Worm (Caenorhabditis elegans) whole organism, young adult: ENCODE data around the gene rpt-1.

Source experiments
- B0336.3 ChIP-seq: fragments of 200-800 bp; sonication (Bioruptor generic); IDR thresholded peaks from 2 replicates; pipeline ENCODE4 v1.3.6; 2022; ENCODE audit warnings: missing genetic modification characterization, missing compliant biosample characterization
- C06A6.2 ChIP-seq: fragments of 200-800 bp; sonication (Bioruptor generic); conservative IDR thresholded peaks from 2 replicates; pipeline ENCODE4 v1.3.6; 2022; ENCODE audit warnings: missing genetic modification characterization, missing compliant biosample characterization
- C17E4.6 ChIP-seq: fragments of 200-800 bp; sonication (Bioruptor generic); IDR thresholded peaks from 2 replicates; pipeline ENCODE4 v1.3.6; 2022; ENCODE audit warnings: missing genetic modification reagents, missing genetic modification characterization, missing compliant biosample characterization
- F55B11.4 ChIP-seq: sonication (generic microtip); optimal IDR thresholded peaks from 2 replicates; lab custom pipeline; 2016; ENCODE audit warnings: missing compliant biosample characterization, missing genetic modification characterization, borderline replicate concordance; ENCODE audit not compliant: insufficient read depth
- K12H6.12 ChIP-seq: fragments of 200-800 bp; sonication (Bioruptor generic); optimal IDR thresholded peaks from 2 replicates; lab custom pipeline; 2018; ENCODE audit warnings: mild to moderate bottlenecking, missing genetic modification characterization, missing compliant biosample characterization
- T26A5.8 ChIP-seq: sonication (generic microtip); optimal IDR thresholded peaks from 2 replicates; lab custom pipeline; 2016; ENCODE audit warnings: missing genetic modification characterization, missing compliant biosample characterization
- Y53G8AR.9 ChIP-seq: fragments of 200-800 bp; sonication (Bioruptor generic); conservative IDR thresholded peaks from 2 replicates; pipeline ENCODE4 v1.3.6; 2022; ENCODE audit warnings: missing genetic modification reagents, missing genetic modification characterization, missing compliant biosample characterization
- atf-7 ChIP-seq: sonication (generic microtip); optimal IDR thresholded peaks from 2 replicates; lab custom pipeline; 2017; ENCODE audit warnings: mild to moderate bottlenecking, missing genetic modification characterization, missing compliant biosample characterization
- athp-1 ChIP-seq: sonication (generic microtip); optimal IDR thresholded peaks from 2 replicates; lab custom pipeline; 2017; ENCODE audit warnings: mild to moderate bottlenecking, missing genetic modification characterization, missing compliant biosample characterization
- attf-6 ChIP-seq: fragments of 200-800 bp; sonication (Bioruptor generic); IDR thresholded peaks from 2 replicates; pipeline ENCODE4 v1.3.6; 2022; ENCODE audit warnings: missing genetic modification reagents, missing genetic modification characterization, missing compliant biosample characterization
- ceh-100 ChIP-seq: fragments of 200-800 bp; sonication (Bioruptor generic); IDR thresholded peaks from 2 replicates; pipeline ENCODE4 v1.3.6; 2022; ENCODE audit warnings: missing genetic modification reagents, missing genetic modification characterization, missing compliant biosample characterization
- ceh-27 ChIP-seq: fragments of 200-800 bp; sonication (Bioruptor generic); optimal IDR thresholded peaks from 2 replicates; lab custom pipeline; 2018; ENCODE audit warnings: mild to moderate bottlenecking, missing genetic modification characterization, moderate library complexity, missing compliant biosample characterization
- ceh-40 ChIP-seq: fragments of 200-800 bp; sonication (Bioruptor generic); IDR thresholded peaks from 2 replicates; pipeline ENCODE4 v1.3.6; 2022; ENCODE audit warnings: missing genetic modification characterization, missing compliant biosample characterization
- ceh-58 ChIP-seq: fragments of 200-800 bp; sonication (Bioruptor generic); IDR thresholded peaks from 2 replicates; pipeline ENCODE4 v1.3.6; 2022; ENCODE audit warnings: missing genetic modification characterization, missing compliant biosample characterization
- dpl-1 ChIP-seq: fragments of 150-350 bp; optimal IDR thresholded peaks from 2 replicates; lab custom pipeline; 2014; ENCODE audit warnings: missing biosample characterization, missing genetic modification reagents, missing genetic modification characterization
- efl-1 ChIP-seq: fragments of 150-350 bp; optimal IDR thresholded peaks from 2 replicates; lab custom pipeline; 2014; ENCODE audit warnings: missing biosample characterization, missing genetic modification reagents, missing genetic modification characterization
- egl-44 ChIP-seq: fragments of 200-800 bp; sonication (Bioruptor generic); IDR thresholded peaks from 2 replicates; pipeline ENCODE4 v1.3.6; 2022; ENCODE audit warnings: missing genetic modification reagents, missing genetic modification characterization, missing compliant biosample characterization
- ekl-4 ChIP-seq: fragments of 200-800 bp; sonication (Bioruptor generic); IDR thresholded peaks from 2 replicates; pipeline ENCODE4 v1.3.6; 2022; ENCODE audit warnings: missing genetic modification reagents, missing genetic modification characterization, missing compliant biosample characterization
- ets-4 ChIP-seq: fragments of 200-800 bp; sonication (Bioruptor generic); optimal IDR thresholded peaks from 2 replicates; lab custom pipeline; 2018; ENCODE audit warnings: mild to moderate bottlenecking, missing genetic modification characterization, missing compliant biosample characterization
- fkh-3 ChIP-seq: sonication (generic microtip); optimal IDR thresholded peaks from 2 replicates; lab custom pipeline; 2016; ENCODE audit warnings: mild to moderate bottlenecking, missing genetic modification characterization, missing compliant biosample characterization
- him-1 ChIP-seq: sonication (generic microtip); optimal IDR thresholded peaks from 2 replicates; lab custom pipeline; 2016; ENCODE audit warnings: missing genotype, missing genetic modification reagents, missing genetic modification characterization, missing compliant biosample characterization
- hlh-26 ChIP-seq: fragments of 200-800 bp; sonication (Bioruptor generic); conservative IDR thresholded peaks from 2 replicates; pipeline ENCODE4 v1.3.6; 2022; ENCODE audit warnings: missing genetic modification reagents, missing genetic modification characterization, missing compliant biosample characterization
- hmg-1.2 ChIP-seq: fragments of 200-800 bp; sonication (Bioruptor generic); IDR thresholded peaks from 2 replicates; pipeline ENCODE4 v1.3.6; 2022; ENCODE audit warnings: missing genetic modification reagents, missing genetic modification characterization, missing compliant biosample characterization
- hsf-1 ChIP-seq: fragments of 200-800 bp; sonication (Bioruptor generic); IDR thresholded peaks from 2 replicates; pipeline ENCODE4 v1.3.6; 2022; ENCODE audit warnings: missing genetic modification reagents, missing genetic modification characterization, missing compliant biosample characterization
- lag-1 ChIP-seq: fragments of 200-800 bp; sonication (Bioruptor generic); IDR thresholded peaks from 2 replicates; pipeline ENCODE4 v1.3.6; 2022; ENCODE audit warnings: missing genetic modification reagents, missing genetic modification characterization, missing compliant biosample characterization
- let-607 ChIP-seq, 2 experiments: fragments of 200-800 bp in 1 of 2; sonication (Bioruptor generic) in 1 of 2; sonication (generic microtip) in 1 of 2; optimal IDR thresholded peaks; 2 replicates each; lab custom pipeline; 2016 to 2018; ENCODE audit warnings: mild to moderate bottlenecking in 2 of 2, missing compliant biosample characterization in 2 of 2, missing genetic modification characterization in 2 of 2, moderate library complexity in 2 of 2, missing genotype in 1 of 2
- lin-35 ChIP-seq, 3 experiments: fragments of 150-350 bp in 2 of 3; sonication (generic microtip) in 1 of 3; optimal IDR thresholded peaks; 2 replicates each; lab custom pipeline; 2014 to 2018; ENCODE audit warnings: missing biosample characterization in 3 of 3, missing genetic modification characterization in 3 of 3, missing genetic modification reagents in 3 of 3
- lir-1 ChIP-seq: fragments of 200-800 bp; sonication (Bioruptor generic); conservative IDR thresholded peaks from 2 replicates; pipeline ENCODE4 v1.3.6; 2022; ENCODE audit warnings: missing genetic modification reagents, missing genetic modification characterization, missing compliant biosample characterization
- madf-3 ChIP-seq: fragments of 200-800 bp; sonication (Bioruptor generic); IDR thresholded peaks from 2 replicates; pipeline ENCODE4 v1.3.6; 2022; ENCODE audit warnings: missing genetic modification reagents, missing genetic modification characterization, missing compliant biosample characterization
- madf-8 ChIP-seq: fragments of 200-800 bp; sonication (Bioruptor generic); conservative IDR thresholded peaks from 2 replicates; pipeline ENCODE4 v1.3.6; 2022; ENCODE audit warnings: missing genetic modification reagents, missing genetic modification characterization, missing compliant biosample characterization
- mcd-1 ChIP-seq: fragments of 200-800 bp; sonication (Bioruptor generic); IDR thresholded peaks from 2 replicates; pipeline ENCODE4 v1.3.6; 2022; ENCODE audit warnings: missing genetic modification reagents, missing genetic modification characterization, missing compliant biosample characterization
- mel-28 ChIP-seq: sonication (generic microtip); optimal IDR thresholded peaks from 2 replicates; lab custom pipeline; 2016; ENCODE audit warnings: borderline replicate concordance, mild to moderate bottlenecking, missing genetic modification characterization, missing compliant biosample characterization
- nfyb-1 ChIP-seq: fragments of 200-800 bp; sonication (Bioruptor generic); IDR thresholded peaks from 2 replicates; pipeline ENCODE4 v1.3.6; 2022; ENCODE audit warnings: missing genetic modification reagents, missing genetic modification characterization, missing compliant biosample characterization
- nhr-80 ChIP-seq: sonication (generic microtip); optimal IDR thresholded peaks from 2 replicates; lab custom pipeline; 2016; ENCODE audit warnings: missing genetic modification characterization, missing compliant biosample characterization
- nhr-90 ChIP-seq: sonication (generic microtip); optimal IDR thresholded peaks from 2 replicates; lab custom pipeline; 2016; ENCODE audit warnings: missing genotype, mild to moderate bottlenecking, missing genetic modification characterization, missing compliant biosample characterization
- pbrm-1 ChIP-seq: fragments of 200-800 bp; sonication (Bioruptor generic); IDR thresholded peaks from 2 replicates; pipeline ENCODE4 v1.3.6; 2022; ENCODE audit warnings: missing genetic modification reagents, missing genetic modification characterization, missing compliant biosample characterization
- rcor-1 ChIP-seq: fragments of 200-800 bp; sonication (Bioruptor generic); IDR thresholded peaks from 2 replicates; pipeline ENCODE4 v1.3.6; 2022; ENCODE audit warnings: missing genetic modification reagents, missing genetic modification characterization, missing compliant biosample characterization
- rpc-1 ChIP-seq, 2 experiments: fragments of 150-350 bp in 1 of 2; sonication (generic microtip) in 1 of 2; optimal IDR thresholded peaks; 2 replicates each; lab custom pipeline; 2014 to 2018; ENCODE audit warnings: missing biosample characterization in 1 of 2, missing genetic modification characterization in 1 of 2, missing genetic modification reagents in 1 of 2, missing genotype in 1 of 2
- sea-2 ChIP-seq: fragments of 200-800 bp; sonication (Bioruptor generic); IDR thresholded peaks from 2 replicates; pipeline ENCODE4 v1.3.6; 2022; ENCODE audit warnings: missing genetic modification characterization, missing compliant biosample characterization
- snpc-1.1 ChIP-seq: sonication (generic microtip); optimal IDR thresholded peaks from 2 replicates; lab custom pipeline; 2017; ENCODE audit warnings: missing genetic modification characterization, mild to moderate bottlenecking, missing compliant biosample characterization, antibody characterized with exemption, moderate library complexity, missing genotype, missing genetic modification reagents; ENCODE audit not compliant: insufficient read depth
- somi-1 ChIP-seq: fragments of 200-800 bp; sonication (Bioruptor generic); optimal IDR thresholded peaks from 2 replicates; lab custom pipeline; 2018; ENCODE audit warnings: mild to moderate bottlenecking, missing genetic modification characterization, missing compliant biosample characterization
- zfh-2 ChIP-seq: fragments of 200-800 bp; sonication (Bioruptor generic); conservative IDR thresholded peaks from 2 replicates; pipeline ENCODE4 v1.3.6; 2022; ENCODE audit warnings: missing genetic modification reagents, missing genetic modification characterization, missing compliant biosample characterization
- ztf-18 ChIP-seq: sonication (generic microtip); optimal IDR thresholded peaks from 2 replicates; lab custom pipeline; 2016; ENCODE audit warnings: missing genotype, mild to moderate bottlenecking, missing genetic modification characterization, missing compliant biosample characterization
- ztf-25 ChIP-seq: fragments of 200-800 bp; sonication (Bioruptor generic); IDR thresholded peaks from 2 replicates; pipeline ENCODE4 v1.3.6; 2022; ENCODE audit warnings: missing genetic modification reagents, missing genetic modification characterization, missing compliant biosample characterization
- ztf-26 ChIP-seq: sonication (generic microtip); optimal IDR thresholded peaks from 2 replicates; lab custom pipeline; 2017; ENCODE audit warnings: missing genetic modification characterization, missing compliant biosample characterization
- ztf-6 ChIP-seq: fragments of 200-800 bp; sonication (Bioruptor generic); IDR thresholded peaks from 2 replicates; pipeline ENCODE4 v1.3.6; 2022; ENCODE audit warnings: missing genetic modification reagents, missing genetic modification characterization, missing compliant biosample characterization

rpt-1 gene

DNA sequence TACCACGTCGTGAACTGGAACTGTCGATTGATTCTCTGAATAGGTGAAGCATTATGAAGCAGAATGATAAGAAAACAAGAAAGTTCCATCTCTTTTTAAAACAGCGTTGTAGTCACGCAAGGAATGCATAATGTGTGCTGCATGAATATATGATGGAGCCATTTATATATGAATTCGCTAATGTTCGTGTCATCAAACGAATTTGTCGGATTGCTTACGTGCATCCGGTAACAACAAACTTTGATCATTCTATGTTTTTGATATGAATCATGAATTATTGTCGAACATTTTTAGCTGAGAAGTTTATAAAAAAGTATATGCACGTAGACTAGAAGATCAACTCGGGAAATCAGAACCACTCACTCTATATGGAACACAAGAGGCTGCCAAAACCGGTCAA is 15.2 kb upstream of the rpt-1 start:
- TF ChIP-seq ceh-40 (GFP tag; lab: Robert Waterston, UW), result no peak
- TF ChIP-seq K12H6.12, result no peak
- TF ChIP-seq somi-1 (GFP tag; lab: Kevin White, UChicago), result no peak
- TF ChIP-seq F55B11.4 (tag; lab: Kevin White, UChicago), result no peak
- no peak for TF ChIP-seq lir-1 (GFP tag; lab: Robert Waterston, UW)
- TF ChIP-seq pbrm-1, result no peak
- no peak for TF ChIP-seq dpl-1 (GFP tag; lab: Kevin White, UChicago)
- TF ChIP-seq rcor-1 (GFP tag; lab: Robert Waterston, UW), result no peak
- no peak for TF ChIP-seq hmg-1.2
- TF ChIP-seq fkh-3, result no peak
- TF ChIP-seq zfh-2 (GFP tag; lab: Robert Waterston, UW), result no peak
- no peak for TF ChIP-seq ztf-18
- TF ChIP-seq ztf-26 (tag; lab: Kevin White, UChicago), result no peak
- TF ChIP-seq egl-44, result no peak
- no peak for TF ChIP-seq mel-28 (tag; lab: Kevin White, UChicago)
- no peak for TF ChIP-seq ceh-58 (GFP tag; lab: Robert Waterston, UW)
- TF ChIP-seq T26A5.8 (tag; lab: Kevin White, UChicago), result no peak
- no peak for TF ChIP-seq mcd-1 (GFP tag; lab: Robert Waterston, UW)
- TF ChIP-seq ekl-4 (GFP tag; lab: Robert Waterston, UW), result no peak
- no peak for TF ChIP-seq nfyb-1 (GFP tag; lab: Robert Waterston, UW)

ce11 chrV:11995862-11996261 is 13.7 kb upstream of the rpt-1 start, which contains the start of gene C52E4.12:
TSS of gene C52E4.12 (plus strand) at chrV:11996162.
- no peak for TF ChIP-seq lag-1 (GFP tag; lab: Robert Waterston, UW)
- TF ChIP-seq athp-1 (tag; lab: Kevin White, UChicago), result no peak
- no peak for TF ChIP-seq B0336.3 (GFP tag; lab: Robert Waterston, UW)
- no peak for TF ChIP-seq hlh-26 (GFP tag; lab: Robert Waterston, UW)
- TF ChIP-seq ceh-27 (GFP tag; lab: Kevin White, UChicago), result no peak
- no peak for TF ChIP-seq ztf-6 (GFP tag; lab: Robert Waterston, UW)
- no peak for TF ChIP-seq atf-7 (tag; lab: Kevin White, UChicago)
- TF ChIP-seq Y53G8AR.9, result no peak

- TF ChIP-seq C17E4.6 (GFP tag; lab: Robert Waterston, UW) (no peak), ets-4 (GFP tag; lab: Kevin White, UChicago) (no peak), nhr-90 (tag; lab: Kevin White, UChicago) (no peak), let-607 (tag; optimal IDR thresholded peaks at IDR 0.05; lab: Kevin White, UChicago) (peak in 1 of 2 experiments; percentile 6), lir-1 (GFP tag; lab: Robert Waterston, UW) (no peak), rpc-1 (optimal IDR thresholded peaks at IDR 0.05; lab: Kevin White, UChicago) (no peak), rpc-1 (tag; optimal IDR thresholded peaks at IDR 0.05; lab: Kevin White, UChicago) (no peak), ceh-100 (no peak), him-1 (tag; lab: Kevin White, UChicago) (no peak), sea-2 (GFP tag; lab: Robert Waterston, UW) (no peak), lin-35 (GFP tag; optimal IDR thresholded peaks at IDR 0.05; lab: Kevin White, UChicago) (peak in 1 of 3 experiments; percentile 12), ztf-25 (GFP tag; lab: Robert Waterston, UW) (no peak), snpc-1.1 (no peak), hsf-1 (GFP tag; lab: Robert Waterston, UW) (no peak), madf-8 (no peak), C06A6.2 (GFP tag; lab: Robert Waterston, UW) (no peak), dpl-1 (GFP tag; lab: Kevin White, UChicago) (peak; percentile 30), nhr-80 (peak; percentile 9), madf-3 (GFP tag; lab: Robert Waterston, UW) (peak; percentile 98), egl-44 (no peak), ceh-27 (GFP tag; lab: Kevin White, UChicago) (peak; percentile 6), attf-6 (no peak), efl-1 (GFP tag; lab: Kevin White, UChicago) (peak; percentile 14)
These were observed 11.6 kb upstream of the rpt-1 start, which contains the start of the genes cyl-1 and C52E4.7 for ce11 chrV:11993706-11994345. TSS of gene cyl-1 (minus strand) at chrV:11993723. TSS of gene C52E4.7 (plus strand) at chrV:11994295.
